Worm (Caenorhabditis elegans) whole organism, L1 larva: Measurements from ENCODE around the gene T21E8.7.

Experiments
- ama-1 ChIP-seq: fragments of 150-350 bp; optimal IDR thresholded peaks from 2 replicates; lab custom pipeline; 2014
- efl-1 ChIP-seq, 4 experiments: fragments of 150-350 bp; optimal IDR thresholded peaks in 3 of 4; peaks in 1 of 4; 1 replicate in 1 of 4; 2 replicates in 3 of 4; lab custom pipeline; 2014; ENCODE audit warnings: missing biosample characterization in 2 of 4, missing genetic modification characterization in 2 of 4, missing genetic modification reagents in 2 of 4
- efl-3 ChIP-seq: fragments of 200-800 bp; sonication (Bioruptor generic); optimal IDR thresholded peaks from 2 replicates; lab custom pipeline; 2018; ENCODE audit warnings: mild to moderate bottlenecking, missing genetic modification characterization, missing compliant biosample characterization
- elt-3 ChIP-seq, 6 experiments: fragments of 150-350 bp in 1 of 6; sonication (generic microtip); optimal IDR thresholded peaks; 2 replicates each; lab custom pipeline; 2017 to 2018; ENCODE audit warnings: missing biosample characterization in 6 of 6, missing genetic modification characterization in 6 of 6, inconsistent platforms in 1 of 6
- hlh-17 ChIP-seq: fragments of 200-800 bp; sonication (Bioruptor generic); optimal IDR thresholded peaks from 2 replicates; lab custom pipeline; 2018; ENCODE audit warnings: missing genetic modification characterization, mild to moderate bottlenecking, missing compliant biosample characterization, moderate library complexity, borderline replicate concordance
- lin-14 ChIP-seq: fragments of 200-800 bp; sonication (Bioruptor generic); optimal IDR thresholded peaks from 2 replicates; lab custom pipeline; 2018; ENCODE audit warnings: mild to moderate bottlenecking, missing genetic modification characterization, moderate library complexity, missing compliant biosample characterization
- lir-3 ChIP-seq: sonication (generic microtip); optimal IDR thresholded peaks from 2 replicates; lab custom pipeline; 2016; ENCODE audit warnings: mild to moderate bottlenecking, missing genetic modification characterization, moderate library complexity, missing compliant biosample characterization; ENCODE audit not compliant: poor library complexity
- nhr-237 ChIP-seq: fragments of 150-350 bp; optimal IDR thresholded peaks from 2 replicates; lab custom pipeline; 2014; ENCODE audit warnings: missing biosample characterization, missing genetic modification characterization
- nhr-28 ChIP-seq: fragments of 150-350 bp; optimal IDR thresholded peaks from 2 replicates; lab custom pipeline; 2014; ENCODE audit warnings: missing biosample characterization, missing genetic modification characterization
- nhr-85 ChIP-seq: sonication (generic microtip); peaks from one replicate; lab custom pipeline; 2016; ENCODE audit warnings: missing genetic modification characterization, inconsistent platforms, missing compliant biosample characterization
- tbx-2 ChIP-seq: sonication (generic microtip); optimal IDR thresholded peaks from 2 replicates; lab custom pipeline; 2016; ENCODE audit warnings: missing genetic modification characterization, missing compliant biosample characterization
- zag-1 ChIP-seq: fragments of 150-350 bp; optimal IDR thresholded peaks from 2 replicates; lab custom pipeline; 2014; ENCODE audit warnings: missing biosample characterization, missing genetic modification characterization

The T21E8.7 gene

ce11 chrX:10932087-10932486 is 48.8 kb downstream of the T21E8.7 start:
- TF ChIP-seq efl-3 (GFP tag; lab: Kevin White, UChicago): no peak
- TF ChIP-seq lin-14 (GFP tag; lab: Kevin White, UChicago): peak; percentile 1

ce11 chrX:10933308-10934014 is 50.2 kb downstream of the T21E8.7 start:
- TF ChIP-seq zag-1 (tag; lab: Kevin White, UChicago): no peak
- TF ChIP-seq ama-1 (lab: Kevin White, UChicago): no peak
- TF ChIP-seq nhr-28 (tag; lab: Kevin White, UChicago): no peak
- no peak for TF ChIP-seq hlh-17 (GFP tag; lab: Kevin White, UChicago)
- peak; percentile 71 for TF ChIP-seq nhr-85 (tag; lab: Kevin White, UChicago)
- TF ChIP-seq efl-1 (optimal IDR thresholded peaks at IDR 0.05; lab: Kevin White, UChicago): no peak
- peak in 1 of 2 experiments; percentile 78 for TF ChIP-seq efl-1 (GFP tag; optimal IDR thresholded peaks at IDR 0.05 in 1 of 2; lab: Kevin White, UChicago)
- TF ChIP-seq tbx-2 (tag; lab: Kevin White, UChicago): peak; percentile 12
- peak; percentile 51 for TF ChIP-seq lin-14 (GFP tag; lab: Kevin White, UChicago)
- TF ChIP-seq lir-3 (tag; lab: Kevin White, UChicago): no peak
- peak in 1 of 6 experiments; percentile 57 for TF ChIP-seq elt-3 (tag; optimal IDR thresholded peaks at IDR 0.05; lab: Kevin White, UChicago)
- TF ChIP-seq nhr-237 (tag; lab: Kevin White, UChicago): no peak
